Worm (Caenorhabditis elegans): ENCODE results near the gene B0244.6.

ce11 chrIII:5734905-5735304 is 2.9 kb upstream of the B0244.6 start, which contains the start of gene B0244.10:
- TF ChIP-seq him-1 (tag; optimal IDR thresholded peaks at IDR 0.05) (no peak), W03F9.2 (tag; optimal IDR thresholded peaks at IDR 0.05) (no peak)

Data from whole organism, L4/young adult.